Worm (Caenorhabditis elegans) whole organism, L2 larva: ENCODE data around the gene vav-1.

Experiments used
- C34F6.9 ChIP-seq: fragments of 150-350 bp; optimal IDR thresholded peaks from 2 replicates; lab custom pipeline; 2014; ENCODE audit warnings: missing biosample characterization, missing genetic modification characterization
- F13H6.1 ChIP-seq: sonication (generic microtip); optimal IDR thresholded peaks from 2 replicates; lab custom pipeline; 2016; ENCODE audit warnings: missing genetic modification characterization, missing compliant biosample characterization
- R02D3.7 ChIP-seq: fragments of 150-350 bp; optimal IDR thresholded peaks from 2 replicates; lab custom pipeline; 2014; ENCODE audit warnings: missing biosample characterization, missing genetic modification characterization
- Y55F3AM.14 ChIP-seq: fragments of 200-800 bp; sonication (Bioruptor generic); optimal IDR thresholded peaks from 2 replicates; lab custom pipeline; 2018; ENCODE audit warnings: mild to moderate bottlenecking, missing genetic modification characterization, missing compliant biosample characterization
- ZK546.5 ChIP-seq: sonication (generic microtip); optimal IDR thresholded peaks from 2 replicates; lab custom pipeline; 2017; ENCODE audit warnings: missing biosample characterization, missing genetic modification characterization
- alr-1 ChIP-seq: fragments of 150-350 bp; optimal IDR thresholded peaks from 2 replicates; lab custom pipeline; 2014; ENCODE audit warnings: missing biosample characterization, missing genetic modification characterization
- aly-2 ChIP-seq: fragments of 150-350 bp; optimal IDR thresholded peaks from 2 replicates; lab custom pipeline; 2014; ENCODE audit warnings: missing biosample characterization, missing genetic modification characterization
- blmp-1 ChIP-seq: sonication (generic microtip); optimal IDR thresholded peaks from 2 replicates; lab custom pipeline; 2017; ENCODE audit warnings: missing genetic modification characterization, mild to moderate bottlenecking, missing compliant biosample characterization, antibody characterized with exemption, moderate library complexity; ENCODE audit not compliant: insufficient read depth
- crh-2 ChIP-seq: sonication (generic microtip); optimal IDR thresholded peaks from 2 replicates; lab custom pipeline; 2017; ENCODE audit warnings: missing biosample characterization, missing genetic modification characterization
- egl-27 ChIP-seq: sonication (generic microtip); optimal IDR thresholded peaks from 3 replicates; lab custom pipeline; 2017; ENCODE audit warnings: missing biosample characterization, missing genetic modification reagents, missing genetic modification characterization
- elt-1 ChIP-seq: fragments of 150-350 bp; optimal IDR thresholded peaks from 2 replicates; lab custom pipeline; 2014; ENCODE audit warnings: missing biosample characterization, missing genetic modification characterization
- fos-1 ChIP-seq: fragments of 150-350 bp; optimal IDR thresholded peaks from 2 replicates; lab custom pipeline; 2014; ENCODE audit warnings: missing biosample characterization, missing genetic modification characterization
- lin-11 ChIP-seq: fragments of 150-350 bp; sonication (generic microtip); optimal IDR thresholded peaks from 2 replicates; lab custom pipeline; 2014; ENCODE audit warnings: missing biosample characterization, missing genetic modification characterization, inconsistent platforms, mixed read lengths
- lin-13 ChIP-seq: fragments of 150-350 bp; optimal IDR thresholded peaks from 2 replicates; lab custom pipeline; 2014; ENCODE audit warnings: missing biosample characterization, missing genetic modification reagents, missing genetic modification characterization
- lin-39 ChIP-seq: fragments of 150-350 bp; optimal IDR thresholded peaks from 2 replicates; lab custom pipeline; 2014; ENCODE audit warnings: missing biosample characterization, missing genetic modification reagents, missing genetic modification characterization
- lsy-2 ChIP-seq, 2 experiments: fragments of 150-350 bp in 1 of 2; sonication (generic microtip) in 1 of 2; optimal IDR thresholded peaks; 2 replicates each; lab custom pipeline; 2014 to 2017; ENCODE audit warnings: missing biosample characterization in 2 of 2, missing genetic modification characterization in 2 of 2
- mab-5 ChIP-seq: fragments of 150-350 bp; optimal IDR thresholded peaks from 2 replicates; lab custom pipeline; 2014; ENCODE audit warnings: missing biosample characterization, missing genetic modification characterization
- mbf-1 ChIP-seq: sonication (generic microtip); optimal IDR thresholded peaks from 2 replicates; lab custom pipeline; 2017; ENCODE audit warnings: missing biosample characterization, missing genetic modification characterization
- mdl-1 ChIP-seq, 2 experiments: fragments of 150-350 bp in 1 of 2; sonication (generic microtip) in 1 of 2; optimal IDR thresholded peaks; 2 replicates each; lab custom pipeline; 2017; ENCODE audit warnings: missing biosample characterization in 2 of 2, missing genetic modification characterization in 2 of 2
- nhr-10 ChIP-seq: sonication (generic microtip); optimal IDR thresholded peaks from 2 replicates; lab custom pipeline; 2017; ENCODE audit warnings: missing biosample characterization, missing genetic modification characterization
- nhr-129 ChIP-seq: fragments of 150-350 bp; optimal IDR thresholded peaks from 2 replicates; lab custom pipeline; 2014; ENCODE audit warnings: missing biosample characterization, missing genetic modification characterization
- nhr-21 ChIP-seq: fragments of 150-350 bp; optimal IDR thresholded peaks from 2 replicates; lab custom pipeline; 2014; ENCODE audit warnings: missing biosample characterization, missing genetic modification characterization
- nhr-237 ChIP-seq: fragments of 150-350 bp; optimal IDR thresholded peaks from 2 replicates; lab custom pipeline; 2014; ENCODE audit warnings: missing biosample characterization, missing genetic modification characterization
- nhr-25 ChIP-seq: fragments of 150-350 bp; sonication (generic microtip); optimal IDR thresholded peaks from 3 replicates; lab custom pipeline; 2014; ENCODE audit warnings: missing biosample characterization, missing genetic modification characterization
- nhr-77 ChIP-seq: fragments of 150-350 bp; optimal IDR thresholded peaks from 2 replicates; lab custom pipeline; 2014; ENCODE audit warnings: missing biosample characterization, missing genetic modification characterization
- peb-1 ChIP-seq: fragments of 150-350 bp; optimal IDR thresholded peaks from 2 replicates; lab custom pipeline; 2014; ENCODE audit warnings: missing biosample characterization, missing genetic modification characterization
- sem-4 ChIP-seq: fragments of 150-350 bp; optimal IDR thresholded peaks from 2 replicates; lab custom pipeline; 2014; ENCODE audit warnings: missing biosample characterization, missing genetic modification reagents, missing genetic modification characterization
- skn-1 ChIP-seq: sonication (generic microtip); optimal IDR thresholded peaks from 2 replicates; lab custom pipeline; 2017; ENCODE audit warnings: missing biosample characterization, missing genetic modification characterization
- sma-3 ChIP-seq: sonication (generic microtip); optimal IDR thresholded peaks from 2 replicates; lab custom pipeline; 2016; ENCODE audit warnings: missing genetic modification reagents, missing genetic modification characterization, missing compliant biosample characterization
- sma-9 ChIP-seq, 2 experiments: fragments of 150-350 bp in 1 of 2; sonication (generic microtip) in 1 of 2; optimal IDR thresholded peaks; 2 replicates each; lab custom pipeline; 2014 to 2016; ENCODE audit warnings: missing genetic modification characterization in 2 of 2, mild to moderate bottlenecking in 1 of 2, missing biosample characterization in 1 of 2, missing compliant biosample characterization in 1 of 2, missing genetic modification reagents in 1 of 2, moderate library complexity in 1 of 2
- unc-39 ChIP-seq: fragments of 150-350 bp; optimal IDR thresholded peaks from 2 replicates; lab custom pipeline; 2014; ENCODE audit warnings: missing biosample characterization, missing genetic modification characterization
- unc-55 ChIP-seq: fragments of 150-350 bp; sonication (generic microtip); optimal IDR thresholded peaks from 3 replicates; lab custom pipeline; 2014; ENCODE audit warnings: missing biosample characterization, missing genetic modification reagents, missing genetic modification characterization
- unc-62 ChIP-seq: fragments of 150-350 bp; optimal IDR thresholded peaks from 2 replicates; lab custom pipeline; 2014; ENCODE audit warnings: missing biosample characterization, missing genetic modification reagents, missing genetic modification characterization
- zag-1 ChIP-seq: fragments of 150-350 bp; optimal IDR thresholded peaks from 2 replicates; lab custom pipeline; 2014; ENCODE audit warnings: missing biosample characterization, missing genetic modification characterization
- ztf-1 ChIP-seq: fragments of 200-800 bp; sonication (Bioruptor generic); conservative IDR thresholded peaks from 2 replicates; pipeline ENCODE4 v1.3.6; 2022; ENCODE audit warnings: missing genetic modification characterization, missing compliant biosample characterization
- ztf-4 ChIP-seq: fragments of 150-350 bp; optimal IDR thresholded peaks from 2 replicates; lab custom pipeline; 2014; ENCODE audit warnings: missing biosample characterization, missing genetic modification characterization

vav-1 gene

DNA sequence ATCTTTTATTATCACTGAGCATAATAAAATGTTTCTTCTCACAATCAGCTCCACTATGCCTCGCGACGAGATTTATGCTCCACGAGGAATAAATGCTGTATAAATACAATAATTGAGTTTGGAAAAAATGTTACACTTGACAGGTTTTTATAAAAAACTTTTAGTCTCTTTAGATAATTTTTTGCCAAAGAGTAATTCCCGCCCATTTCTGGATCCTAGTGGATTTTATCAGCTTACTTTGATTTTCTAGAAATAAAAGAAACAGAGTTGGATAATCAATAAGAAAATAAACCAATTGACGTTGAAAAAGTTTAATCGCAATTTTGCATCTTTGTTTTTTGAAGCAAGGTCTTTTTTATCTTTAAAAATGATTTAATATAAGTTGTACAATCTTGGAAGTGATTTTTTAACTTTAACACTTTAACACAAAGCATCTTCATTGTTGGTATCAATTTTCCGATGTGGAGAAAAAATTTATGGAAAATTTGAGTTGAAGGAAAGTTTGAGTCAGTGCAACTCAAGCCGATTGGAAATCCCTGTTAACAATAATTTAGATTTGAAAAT is 29.8 kb upstream of the vav-1 start:
- no peak for TF ChIP-seq mab-5 (tag; lab: Kevin White, UChicago)

DNA sequence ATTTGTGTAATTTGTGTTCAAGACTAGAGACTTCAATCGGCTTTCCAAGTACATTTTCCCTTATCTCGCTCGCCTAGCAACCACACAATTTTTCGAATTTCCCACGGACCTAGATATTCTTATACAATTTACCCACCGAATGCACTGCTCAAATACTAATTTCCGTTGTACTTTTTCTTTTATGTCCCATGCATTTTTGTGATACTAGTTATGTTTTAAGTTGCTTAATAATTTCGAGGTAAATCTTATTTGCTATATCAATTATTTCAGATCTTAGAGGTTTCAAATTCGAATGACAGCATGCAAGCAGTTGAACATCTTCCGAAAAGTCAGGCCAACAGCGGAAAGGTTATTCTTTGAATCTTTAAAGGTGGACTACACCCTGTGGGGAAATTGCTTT is 27.6 kb upstream of the vav-1 start, which contains the start of gene F18G5.1:
TSS of gene F18G5.1 (plus strand) at position 301 of the 400 bp plus-strand sequence.
- TF ChIP-seq nhr-237, result no peak
- TF ChIP-seq elt-1 (tag; lab: Kevin White, UChicago), result no peak
- no peak for TF ChIP-seq C34F6.9 (tag; lab: Kevin White, UChicago)
- TF ChIP-seq unc-39, result no peak
- TF ChIP-seq nhr-77, result no peak
- no peak for TF ChIP-seq fos-1 (tag; lab: Kevin White, UChicago)

ce11 chrX:9255993-9256392 is 24.1 kb upstream of the vav-1 start:
- no peak for TF ChIP-seq nhr-21 (tag; lab: Kevin White, UChicago)
- TF ChIP-seq F13H6.1 (tag; lab: Kevin White, UChicago), result no peak
- TF ChIP-seq sem-4, result no peak
- no peak for TF ChIP-seq nhr-10
- TF ChIP-seq mdl-1 (tag; optimal IDR thresholded peaks at IDR 0.05; lab: Kevin White, UChicago), result no peak
- no peak for TF ChIP-seq skn-1
- TF ChIP-seq unc-55 (GFP tag; lab: Kevin White, UChicago), result no peak
- no peak for TF ChIP-seq lsy-2 (tag; optimal IDR thresholded peaks at IDR 0.05; lab: Kevin White, UChicago)
- no peak for TF ChIP-seq ZK546.5
- no peak for TF ChIP-seq nhr-25
- no peak for TF ChIP-seq lin-11 (tag; lab: Kevin White, UChicago)

- TF ChIP-seq aly-2 (tag; lab: Kevin White, UChicago) (no peak), R02D3.7 (tag; lab: Kevin White, UChicago) (no peak), peb-1 (no peak), crh-2 (no peak), mbf-1 (tag; lab: Kevin White, UChicago) (no peak), lin-13 (GFP tag; lab: Kevin White, UChicago) (no peak), alr-1 (no peak), lin-11 (tag; lab: Kevin White, UChicago) (no peak), ztf-4 (tag; lab: Kevin White, UChicago) (no peak), elt-1 (tag; lab: Kevin White, UChicago) (no peak), nhr-25 (no peak), ztf-1 (GFP tag; lab: Robert Waterston, UW) (no peak), nhr-21 (tag; lab: Kevin White, UChicago) (no peak), nhr-129 (tag; lab: Kevin White, UChicago) (no peak), unc-62 (GFP tag; lab: Kevin White, UChicago) (no peak), lin-39 (tag; lab: Kevin White, UChicago) (no peak)
Observed at ce11 chrX:9251488-9251887, 19.6 kb upstream of the vav-1 start, which contains the start of gene pes-8. Gene pes-8 (plus strand): TSS chrX:9251788.

DNA sequence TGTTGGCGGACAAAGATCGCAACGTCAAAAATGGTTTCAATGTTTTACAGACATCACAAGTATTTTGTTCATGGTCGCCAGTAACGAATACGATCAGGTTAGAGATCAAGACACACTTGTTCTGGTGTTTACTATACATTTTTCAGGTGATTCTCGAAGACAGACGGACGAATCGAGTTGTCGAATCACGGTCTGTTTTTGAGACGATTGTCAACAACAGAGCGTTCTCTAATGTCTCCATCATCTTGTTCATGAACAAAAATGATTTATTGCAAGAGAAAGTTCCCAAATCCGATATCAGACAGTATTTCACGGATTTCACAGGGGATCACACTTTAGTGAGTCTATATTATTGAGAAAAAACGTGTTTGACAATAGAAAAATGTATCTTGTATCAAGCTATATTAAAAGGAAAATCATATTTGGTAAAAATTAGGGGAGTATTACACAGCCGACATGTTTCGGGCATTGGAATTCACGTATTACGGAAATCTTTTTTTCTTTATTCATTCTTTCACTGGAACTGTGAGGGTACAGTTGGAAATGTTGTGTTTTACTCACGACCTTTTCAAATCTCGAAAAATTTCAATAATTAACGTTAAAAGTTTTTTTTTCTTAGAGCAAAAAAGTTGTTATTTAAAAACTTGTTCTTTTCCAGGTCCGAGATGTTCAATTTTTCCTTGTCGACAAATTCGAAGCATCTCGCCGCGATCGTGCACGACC is 16.3 kb upstream of the vav-1 start:
- TF ChIP-seq nhr-21 (tag; lab: Kevin White, UChicago), result peak; percentile 47
- TF ChIP-seq alr-1, result no peak
- peak; percentile 39 for TF ChIP-seq nhr-129 (tag; lab: Kevin White, UChicago)
- peak; percentile 6 for TF ChIP-seq crh-2
- TF ChIP-seq sma-9 (GFP tag; optimal IDR thresholded peaks at IDR 0.05; lab: Kevin White, UChicago), result peak; percentile 29
- no peak for TF ChIP-seq sma-9 (tag; optimal IDR thresholded peaks at IDR 0.05; lab: Kevin White, UChicago)
- no peak for TF ChIP-seq egl-27

DNA sequence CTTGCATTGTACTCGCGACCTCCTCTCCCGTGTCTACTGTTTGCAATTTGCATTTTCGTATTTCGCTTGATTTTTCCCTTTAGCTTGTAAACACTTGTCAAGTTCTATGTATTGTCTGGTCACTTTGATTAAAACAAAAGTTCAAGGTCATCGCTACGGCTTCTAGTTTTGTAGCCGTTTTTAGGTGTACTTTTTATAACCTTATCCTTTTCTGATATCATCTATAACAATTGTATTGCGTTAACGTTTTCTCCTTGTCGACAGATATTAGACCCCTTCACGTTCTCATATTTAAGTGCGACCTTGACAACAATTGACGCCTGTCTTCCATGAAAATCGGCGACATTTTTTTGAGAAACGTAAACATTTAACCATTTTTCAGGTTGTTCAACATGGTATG is 14.7 kb upstream of the vav-1 start:
- peak; percentile 74 for TF ChIP-seq nhr-25
- TF ChIP-seq peb-1, result no peak
- TF ChIP-seq blmp-1 (tag; lab: Kevin White, UChicago), result peak; percentile 7
- TF ChIP-seq ZK546.5, result no peak
- TF ChIP-seq R02D3.7 (tag; lab: Kevin White, UChicago), result no peak
- peak; percentile 4 for TF ChIP-seq sma-3 (GFP tag; lab: Kevin White, UChicago)
- TF ChIP-seq crh-2, result peak; percentile 4
- TF ChIP-seq aly-2 (tag; lab: Kevin White, UChicago), result no peak
- no peak for TF ChIP-seq zag-1 (tag; lab: Kevin White, UChicago)
- TF ChIP-seq Y55F3AM.14 (GFP tag; lab: Kevin White, UChicago), result no peak
- peak; percentile 57 for TF ChIP-seq sma-9 (GFP tag; optimal IDR thresholded peaks at IDR 0.05; lab: Kevin White, UChicago)
- TF ChIP-seq sma-9 (tag; optimal IDR thresholded peaks at IDR 0.05; lab: Kevin White, UChicago), result no peak
